Fruit fly (Drosophila melanogaster) whole organism, wandering third instar larva: ENCODE measurements around the gene Cyt-c1.

Experiments
- Abd-B ChIP-seq: fragments of >200 bp; optimal IDR thresholded peaks from 2 replicates; lab custom pipeline; 2017; ENCODE audit warnings: missing biosample characterization, missing genetic modification characterization
- CG32264 ChIP-seq: fragments of 200-800 bp; sonication (Bioruptor generic); optimal IDR thresholded peaks from 2 replicates; lab custom pipeline; 2016; ENCODE audit warnings: missing biosample characterization, missing genetic modification characterization
- CG9705 ChIP-seq: fragments of 200-800 bp; sonication (Bioruptor generic); optimal IDR thresholded peaks from 2 replicates; lab custom pipeline; 2018; ENCODE audit warnings: missing biosample characterization, mild to moderate bottlenecking, missing genetic modification characterization
- Dif ChIP-seq: fragments of 200-275, 200-300 bp; sonication (Bioruptor generic); optimal IDR thresholded peaks from 2 replicates; lab custom pipeline; 2018; ENCODE audit warnings: missing biosample characterization, missing genetic modification characterization; ENCODE audit not compliant: partially characterized antibody
- Hr83 ChIP-seq: fragments of 200-300 bp; sonication (Bioruptor generic); optimal IDR thresholded peaks from 2 replicates; lab custom pipeline; 2016; ENCODE audit warnings: missing biosample characterization, mild to moderate bottlenecking, missing genetic modification characterization, moderate library complexity; ENCODE audit not compliant: poor library complexity, severe bottlenecking
- Mio ChIP-seq: sonication (Bioruptor generic); optimal IDR thresholded peaks from 2 replicates; lab custom pipeline; 2016; ENCODE audit warnings: missing biosample characterization, missing genetic modification characterization
- Rel ChIP-seq, 2 experiments: fragments of 200-800 bp; sonication (Bioruptor generic) in 1 of 2; optimal IDR thresholded peaks; 2 replicates in 1 of 2; 3 replicates in 1 of 2; lab custom pipeline; 2016 to 2019; ENCODE audit warnings: mild to moderate bottlenecking in 2 of 2, missing biosample characterization in 2 of 2, missing genetic modification characterization in 2 of 2, moderate library complexity in 1 of 2
- dsf ChIP-seq: sonication (Bioruptor generic); optimal IDR thresholded peaks from 2 replicates; lab custom pipeline; 2016; ENCODE audit warnings: missing biosample characterization, missing genetic modification characterization, borderline replicate concordance
- pan ChIP-seq: fragments of >200 bp; optimal IDR thresholded peaks from 2 replicates; lab custom pipeline; 2017
- usp ChIP-seq: fragments of >200 bp; optimal IDR thresholded peaks from 2 replicates; lab custom pipeline; 2017; ENCODE audit warnings: missing biosample characterization, missing genetic modification characterization

Cyt-c1 gene

dm6 chr3L:5382721-5383120, 22.7 kb downstream of the Cyt-c1 start, which contains the start of gene Ir64a:
TSS of gene Ir64a (minus strand) at chr3L:5382821.
- TF ChIP-seq CG9705 (GFP tag; lab: Kevin White, UChicago), result no peak
- TF ChIP-seq usp (GFP tag; lab: Kevin White, UChicago), result no peak
- TF ChIP-seq Rel (GFP tag; optimal IDR thresholded peaks at IDR 0.05; lab: Kevin White, UChicago), result no peak
- TF ChIP-seq Rel (tag; optimal IDR thresholded peaks at IDR 0.05; lab: Kevin White, UChicago), result no peak
- TF ChIP-seq pan (lab: Kevin White, UChicago), result no peak

dm6 chr3L:5385762-5386161, 25.8 kb downstream of the Cyt-c1 start:
- TF ChIP-seq Dif (GFP tag; lab: Kevin White, UChicago) (no peak), dsf (GFP tag; lab: Kevin White, UChicago) (no peak), Hr83 (GFP tag; lab: Kevin White, UChicago) (no peak), Mio (GFP tag; lab: Kevin White, UChicago) (no peak), CG32264 (GFP tag; lab: Kevin White, UChicago) (no peak), Abd-B (GFP tag; lab: Kevin White, UChicago) (no peak)
